Worm (Caenorhabditis elegans): Measurements from ENCODE around the gene F28C10.1.

F28C10.1 gene

ce11 chrX:535728-536127 lies 7.2 kb upstream of the F28C10.1 start, which contains the start of gene F28C10.3:
TSS of gene F28C10.3 (minus strand) at chrX:535828.
- TF ChIP-seq F13H6.1 (tag; optimal IDR thresholded peaks at IDR 0.05) (peak; percentile 88), ztf-4 (tag; optimal IDR thresholded peaks at IDR 0.05) (peak; percentile 14), fos-1 (tag; optimal IDR thresholded peaks at IDR 0.05) (peak; percentile 93), ztf-11 (tag; optimal IDR thresholded peaks at IDR 0.05) (no peak), snpc-4 (tag; optimal IDR thresholded peaks at IDR 0.05) (peak; percentile 3), aly-2 (tag; optimal IDR thresholded peaks at IDR 0.05) (no peak), Y55F3AM.14 (GFP tag; optimal IDR thresholded peaks at IDR 0.05) (peak; percentile 58), dmd-4 (tag; optimal IDR thresholded peaks at IDR 0.05) (no peak), nhr-23 (tag; optimal IDR thresholded peaks at IDR 0.05) (no peak), unc-39 (tag; optimal IDR thresholded peaks at IDR 0.05) (no peak), skn-1 (tag; optimal IDR thresholded peaks at IDR 0.05) (no peak), nhr-237 (tag; optimal IDR thresholded peaks at IDR 0.05) (peak; percentile 31), nhr-11 (tag; optimal IDR thresholded peaks at IDR 0.05) (no peak), R02D3.7 (tag; optimal IDR thresholded peaks at IDR 0.05) (no peak), ceh-82 (tag; optimal IDR thresholded peaks at IDR 0.05) (no peak), sma-3 (GFP tag; optimal IDR thresholded peaks at IDR 0.05) (peak; percentile 81), ZK546.5 (tag; optimal IDR thresholded peaks at IDR 0.05) (no peak), alr-1 (tag; optimal IDR thresholded peaks at IDR 0.05) (no peak), nhr-129 (tag; optimal IDR thresholded peaks at IDR 0.05) (peak; percentile 94), lsy-2 (tag; optimal IDR thresholded peaks at IDR 0.05) (peak; percentile 55 to 88), nhr-6 (tag; optimal IDR thresholded peaks at IDR 0.05) (peak; percentile 86), egl-27 (tag; optimal IDR thresholded peaks at IDR 0.05) (peak; percentile 93), C34F6.9 (tag; optimal IDR thresholded peaks at IDR 0.05) (peak; percentile 88), crh-2 (tag; optimal IDR thresholded peaks at IDR 0.05) (peak; percentile 97), unc-55 (GFP tag; optimal IDR thresholded peaks at IDR 0.05) (peak; percentile 77), ama-1 (optimal IDR thresholded peaks at IDR 0.05) (no peak), nhr-25 (tag; optimal IDR thresholded peaks at IDR 0.05) (peak; percentile 91), elt-1 (tag; optimal IDR thresholded peaks at IDR 0.05) (no peak), sem-4 (tag; optimal IDR thresholded peaks at IDR 0.05) (peak; percentile 92), nhr-21 (tag; optimal IDR thresholded peaks at IDR 0.05) (peak; percentile 94), lin-13 (GFP tag; optimal IDR thresholded peaks at IDR 0.05) (peak; percentile 71), lin-11 (tag; optimal IDR thresholded peaks at IDR 0.05) (no peak), mbf-1 (tag; optimal IDR thresholded peaks at IDR 0.05) (no peak), mdl-1 (tag; optimal IDR thresholded peaks at IDR 0.05) (peak; percentile 78 to 87), zag-1 (tag; optimal IDR thresholded peaks at IDR 0.05) (peak; percentile 88), mab-5 (tag; optimal IDR thresholded peaks at IDR 0.05) (peak; percentile 79), ceh-16 (tag; optimal IDR thresholded peaks at IDR 0.05) (peak; percentile 22), nhr-10 (tag; optimal IDR thresholded peaks at IDR 0.05) (no peak), ztf-1 (GFP tag; conservative IDR thresholded peaks at IDR 0.05) (no peak), elt-3 (tag; optimal IDR thresholded peaks at IDR 0.05) (no peak), lin-39 (tag; optimal IDR thresholded peaks at IDR 0.05) (no peak), nhr-77 (tag; optimal IDR thresholded peaks at IDR 0.05) (no peak), unc-62 (GFP tag; optimal IDR thresholded peaks at IDR 0.05) (peak; percentile 50), nhr-12 (tag; optimal IDR thresholded peaks at IDR 0.05) (no peak), blmp-1 (tag; optimal IDR thresholded peaks at IDR 0.05; ENCODE audit: insufficient read depth) (peak; percentile 87), peb-1 (tag; optimal IDR thresholded peaks at IDR 0.05) (no peak), sma-9 (GFP tag; optimal IDR thresholded peaks at IDR 0.05) (peak; percentile 100), sma-9 (tag; optimal IDR thresholded peaks at IDR 0.05) (peak; percentile 83), gmeb-1 (tag; optimal IDR thresholded peaks at IDR 0.05) (no peak)
